Fruit fly (Drosophila melanogaster): ENCODE measurements around the gene CG42692.

- TF ChIP-seq NFAT (GFP tag; IDR thresholded peaks at IDR 0.05) (no peak), ranshi (GFP tag; IDR thresholded peaks at IDR 0.05) (no peak), insv (GFP tag; optimal IDR thresholded peaks at IDR 0.05) (no peak), unpg (GFP tag; optimal IDR thresholded peaks at IDR 0.05) (no peak)
Observed at dm6 chr2L:14007801-14008200, at the start of gene CG42692.
